Fruit fly (Drosophila melanogaster): ENCODE measurements around the gene CG5888.

Gene CG5888

dm6 chr2L:16495193-16495780 is 47.0 kb upstream of the CG5888 start (continued):
- TF ChIP-seq Nf-YA (GFP tag; IDR thresholded peaks at IDR 0.05), result no peak
- peak; percentile 83 for TF ChIP-seq sim (GFP tag; IDR thresholded peaks at IDR 0.05)
- TF ChIP-seq Dbx (GFP tag; IDR thresholded peaks at IDR 0.05), result no peak
- TF ChIP-seq CG42726 (GFP tag; IDR thresholded peaks at IDR 0.05; ENCODE audit: partially characterized antibody), result no peak
- TF ChIP-seq CG16863 (GFP tag; optimal IDR thresholded peaks at IDR 0.05), result peak; percentile 72
- TF ChIP-seq CG17612 (GFP tag; IDR thresholded peaks at IDR 0.05), result no peak
- TF ChIP-seq CG3995 (GFP tag; optimal IDR thresholded peaks at IDR 0.05), result no peak
- TF ChIP-seq Dip3 (GFP tag; optimal IDR thresholded peaks at IDR 0.05), result no peak
- peak; percentile 79 for TF ChIP-seq CG12744 (GFP tag; optimal IDR thresholded peaks at IDR 0.05)
- TF ChIP-seq az2 (GFP tag; optimal IDR thresholded peaks at IDR 0.05), result peak; percentile 91
- no peak for TF ChIP-seq CG32532 (GFP tag; IDR thresholded peaks at IDR 0.05)
- TF ChIP-seq CG6813 (GFP tag; optimal IDR thresholded peaks at IDR 0.05), result no peak
- TF ChIP-seq hb (GFP tag; IDR thresholded peaks at IDR 0.05; ENCODE audit: partially characterized antibody), result no peak
- no peak for TF ChIP-seq pfk (GFP tag; optimal IDR thresholded peaks at IDR 0.05)
- peak; percentile 77 for TF ChIP-seq Dek (tag; optimal IDR thresholded peaks at IDR 0.05)
- no peak for TF ChIP-seq CG5180 (GFP tag; optimal IDR thresholded peaks at IDR 0.05)
- TF ChIP-seq vvl (GFP tag; IDR thresholded peaks at IDR 0.05), result peak; percentile 94
- no peak for TF ChIP-seq Sin3A (optimal IDR thresholded peaks at IDR 0.05)
- TF ChIP-seq Spps (tag; optimal IDR thresholded peaks at IDR 0.05), result no peak
- TF ChIP-seq CG12299 (tag; optimal IDR thresholded peaks at IDR 0.05), result peak; percentile 91
- no peak for TF ChIP-seq stc (GFP tag; IDR thresholded peaks at IDR 0.05)
- TF ChIP-seq CTCF (GFP tag; optimal IDR thresholded peaks at IDR 0.05), result no peak
- TF ChIP-seq p53 (GFP tag; optimal IDR thresholded peaks at IDR 0.05), result no peak
- TF ChIP-seq CG4707 (GFP tag; optimal IDR thresholded peaks at IDR 0.05), result peak; percentile 95
- no peak for TF ChIP-seq mld (GFP tag; IDR thresholded peaks at IDR 0.05; ENCODE audit: partially characterized antibody)
- no peak for TF ChIP-seq ind (GFP tag; optimal IDR thresholded peaks at IDR 0.05)
- TF ChIP-seq CG30431 (GFP tag; optimal IDR thresholded peaks at IDR 0.05), result peak; percentile 71
- no peak for TF ChIP-seq dan (GFP tag; IDR thresholded peaks at IDR 0.05)
- peak; percentile 75 for TF ChIP-seq pho (GFP tag; optimal IDR thresholded peaks at IDR 0.05)
- peak; percentile 92 for TF ChIP-seq CG12219 (GFP tag; optimal IDR thresholded peaks at IDR 0.05)
- peak; percentile 44; the same call in 1 of the 2 replicates for TF ChIP-seq CG9932 (GFP tag; IDR thresholded peaks at IDR 0.05)
- no peak for TF ChIP-seq Rx (GFP tag; IDR thresholded peaks at IDR 0.05)
- TF ChIP-seq H15 (GFP tag; IDR thresholded peaks at IDR 0.05), result no peak
- peak; percentile 45 for TF ChIP-seq Myb (GFP tag; optimal IDR thresholded peaks at IDR 0.05)
- no peak for TF ChIP-seq CG10979 (tag; optimal IDR thresholded peaks at IDR 0.05)
- TF ChIP-seq Dfd (GFP tag; optimal IDR thresholded peaks at IDR 0.05), result no peak
- no peak for TF ChIP-seq Sry-δ (GFP tag; optimal IDR thresholded peaks at IDR 0.05)
- no peak for TF ChIP-seq CG10565 (GFP tag; optimal IDR thresholded peaks at IDR 0.05)
- no peak for TF ChIP-seq Med (GFP tag)
- TF ChIP-seq gcm (GFP tag; optimal IDR thresholded peaks at IDR 0.05), result peak; percentile 95
- TF ChIP-seq CG8281 (tag; optimal IDR thresholded peaks at IDR 0.05), result no peak
- TF ChIP-seq CG11247 (GFP tag; IDR thresholded peaks at IDR 0.05), result peak; percentile 44; the same call in 1 of the 2 replicates
- TF ChIP-seq bcd (GFP tag; optimal IDR thresholded peaks at IDR 0.05), result no peak
- no peak for TF ChIP-seq CG2678 (tag; optimal IDR thresholded peaks at IDR 0.05)
- no peak for TF ChIP-seq CG31441 (GFP tag; IDR thresholded peaks at IDR 0.05)
- no peak for TF ChIP-seq CG16779 (GFP tag; IDR thresholded peaks at IDR 0.05)
- peak; percentile 87 for TF ChIP-seq Hsf (GFP tag; optimal IDR thresholded peaks at IDR 0.05)
- peak; percentile 28 for TF ChIP-seq CG15073 (GFP tag; optimal IDR thresholded peaks at IDR 0.05)
- TF ChIP-seq usp (GFP tag; optimal IDR thresholded peaks at IDR 0.05), result no peak
- TF ChIP-seq ase (GFP tag; IDR thresholded peaks at IDR 0.05), result no peak
- TF ChIP-seq tap (tag; optimal IDR thresholded peaks at IDR 0.05), result no peak
- TF ChIP-seq lmd (GFP tag; IDR thresholded peaks at IDR 0.05), result peak; percentile 84
- no peak for TF ChIP-seq Fer1 (GFP tag; optimal IDR thresholded peaks at IDR 0.05)
